Worm (Caenorhabditis elegans) whole organism, L2 larva: ENCODE measurements around the gene C54D10.4.

Experiments used
- C34F6.9 ChIP-seq: fragments of 150-350 bp; optimal IDR thresholded peaks from 2 replicates; lab custom pipeline; 2014; ENCODE audit warnings: missing biosample characterization, missing genetic modification characterization
- F13H6.1 ChIP-seq: sonication (generic microtip); optimal IDR thresholded peaks from 2 replicates; lab custom pipeline; 2016; ENCODE audit warnings: missing genetic modification characterization, missing compliant biosample characterization
- R02D3.7 ChIP-seq: fragments of 150-350 bp; optimal IDR thresholded peaks from 2 replicates; lab custom pipeline; 2014; ENCODE audit warnings: missing biosample characterization, missing genetic modification characterization
- Y55F3AM.14 ChIP-seq: fragments of 200-800 bp; sonication (Bioruptor generic); optimal IDR thresholded peaks from 2 replicates; lab custom pipeline; 2018; ENCODE audit warnings: mild to moderate bottlenecking, missing genetic modification characterization, missing compliant biosample characterization
- ZK546.5 ChIP-seq: sonication (generic microtip); optimal IDR thresholded peaks from 2 replicates; lab custom pipeline; 2017; ENCODE audit warnings: missing biosample characterization, missing genetic modification characterization
- alr-1 ChIP-seq: fragments of 150-350 bp; optimal IDR thresholded peaks from 2 replicates; lab custom pipeline; 2014; ENCODE audit warnings: missing biosample characterization, missing genetic modification characterization
- aly-2 ChIP-seq: fragments of 150-350 bp; optimal IDR thresholded peaks from 2 replicates; lab custom pipeline; 2014; ENCODE audit warnings: missing biosample characterization, missing genetic modification characterization
- ama-1 ChIP-seq: fragments of 150-350 bp; optimal IDR thresholded peaks from 2 replicates; lab custom pipeline; 2018; ENCODE audit warnings: inconsistent platforms
- blmp-1 ChIP-seq: sonication (generic microtip); optimal IDR thresholded peaks from 2 replicates; lab custom pipeline; 2017; ENCODE audit warnings: missing genetic modification characterization, mild to moderate bottlenecking, missing compliant biosample characterization, antibody characterized with exemption, moderate library complexity; ENCODE audit not compliant: insufficient read depth
- ceh-16 ChIP-seq: fragments of 150-350 bp; optimal IDR thresholded peaks from 2 replicates; lab custom pipeline; 2014; ENCODE audit warnings: missing biosample characterization, missing genetic modification characterization
- ceh-82 ChIP-seq: fragments of 150-350 bp; optimal IDR thresholded peaks from 2 replicates; lab custom pipeline; 2014; ENCODE audit warnings: missing biosample characterization, missing genetic modification characterization
- crh-2 ChIP-seq: sonication (generic microtip); optimal IDR thresholded peaks from 2 replicates; lab custom pipeline; 2017; ENCODE audit warnings: missing biosample characterization, missing genetic modification characterization
- egl-27 ChIP-seq: sonication (generic microtip); optimal IDR thresholded peaks from 3 replicates; lab custom pipeline; 2017; ENCODE audit warnings: missing biosample characterization, missing genetic modification reagents, missing genetic modification characterization
- elt-1 ChIP-seq: fragments of 150-350 bp; optimal IDR thresholded peaks from 2 replicates; lab custom pipeline; 2014; ENCODE audit warnings: missing biosample characterization, missing genetic modification characterization
- fos-1 ChIP-seq: fragments of 150-350 bp; optimal IDR thresholded peaks from 2 replicates; lab custom pipeline; 2014; ENCODE audit warnings: missing biosample characterization, missing genetic modification characterization
- gmeb-1 ChIP-seq: fragments of 150-350 bp; optimal IDR thresholded peaks from 2 replicates; lab custom pipeline; 2014; ENCODE audit warnings: missing biosample characterization, missing genetic modification characterization
- lin-11 ChIP-seq: fragments of 150-350 bp; sonication (generic microtip); optimal IDR thresholded peaks from 2 replicates; lab custom pipeline; 2014; ENCODE audit warnings: missing biosample characterization, missing genetic modification characterization, inconsistent platforms, mixed read lengths
- lin-13 ChIP-seq: fragments of 150-350 bp; optimal IDR thresholded peaks from 2 replicates; lab custom pipeline; 2014; ENCODE audit warnings: missing biosample characterization, missing genetic modification reagents, missing genetic modification characterization
- lin-39 ChIP-seq: fragments of 150-350 bp; optimal IDR thresholded peaks from 2 replicates; lab custom pipeline; 2014; ENCODE audit warnings: missing biosample characterization, missing genetic modification reagents, missing genetic modification characterization
- lsy-2 ChIP-seq, 2 experiments: fragments of 150-350 bp in 1 of 2; sonication (generic microtip) in 1 of 2; optimal IDR thresholded peaks; 2 replicates each; lab custom pipeline; 2014 to 2017; ENCODE audit warnings: missing biosample characterization in 2 of 2, missing genetic modification characterization in 2 of 2
- mab-5 ChIP-seq: fragments of 150-350 bp; optimal IDR thresholded peaks from 2 replicates; lab custom pipeline; 2014; ENCODE audit warnings: missing biosample characterization, missing genetic modification characterization
- mdl-1 ChIP-seq, 2 experiments: fragments of 150-350 bp in 1 of 2; sonication (generic microtip) in 1 of 2; optimal IDR thresholded peaks; 2 replicates each; lab custom pipeline; 2017; ENCODE audit warnings: missing biosample characterization in 2 of 2, missing genetic modification characterization in 2 of 2
- nhr-11 ChIP-seq: fragments of 150-350 bp; optimal IDR thresholded peaks from 2 replicates; lab custom pipeline; 2014; ENCODE audit warnings: missing biosample characterization, missing genetic modification characterization
- nhr-12 ChIP-seq: fragments of 150-350 bp; optimal IDR thresholded peaks from 2 replicates; lab custom pipeline; 2014; ENCODE audit warnings: missing biosample characterization, missing genetic modification characterization
- nhr-129 ChIP-seq: fragments of 150-350 bp; optimal IDR thresholded peaks from 2 replicates; lab custom pipeline; 2014; ENCODE audit warnings: missing biosample characterization, missing genetic modification characterization
- nhr-21 ChIP-seq: fragments of 150-350 bp; optimal IDR thresholded peaks from 2 replicates; lab custom pipeline; 2014; ENCODE audit warnings: missing biosample characterization, missing genetic modification characterization
- nhr-23 ChIP-seq: fragments of 150-350 bp; optimal IDR thresholded peaks from 2 replicates; lab custom pipeline; 2014; ENCODE audit warnings: missing biosample characterization, missing genetic modification reagents, missing genetic modification characterization
- nhr-25 ChIP-seq: fragments of 150-350 bp; sonication (generic microtip); optimal IDR thresholded peaks from 3 replicates; lab custom pipeline; 2014; ENCODE audit warnings: missing biosample characterization, missing genetic modification characterization
- nhr-77 ChIP-seq: fragments of 150-350 bp; optimal IDR thresholded peaks from 2 replicates; lab custom pipeline; 2014; ENCODE audit warnings: missing biosample characterization, missing genetic modification characterization
- peb-1 ChIP-seq: fragments of 150-350 bp; optimal IDR thresholded peaks from 2 replicates; lab custom pipeline; 2014; ENCODE audit warnings: missing biosample characterization, missing genetic modification characterization
- sem-4 ChIP-seq: fragments of 150-350 bp; optimal IDR thresholded peaks from 2 replicates; lab custom pipeline; 2014; ENCODE audit warnings: missing biosample characterization, missing genetic modification reagents, missing genetic modification characterization
- skn-1 ChIP-seq: sonication (generic microtip); optimal IDR thresholded peaks from 2 replicates; lab custom pipeline; 2017; ENCODE audit warnings: missing biosample characterization, missing genetic modification characterization
- sma-3 ChIP-seq: sonication (generic microtip); optimal IDR thresholded peaks from 2 replicates; lab custom pipeline; 2016; ENCODE audit warnings: missing genetic modification reagents, missing genetic modification characterization, missing compliant biosample characterization
- sma-9 ChIP-seq, 2 experiments: fragments of 150-350 bp in 1 of 2; sonication (generic microtip) in 1 of 2; optimal IDR thresholded peaks; 2 replicates each; lab custom pipeline; 2014 to 2016; ENCODE audit warnings: missing genetic modification characterization in 2 of 2, mild to moderate bottlenecking in 1 of 2, missing biosample characterization in 1 of 2, missing compliant biosample characterization in 1 of 2, missing genetic modification reagents in 1 of 2, moderate library complexity in 1 of 2
- snpc-4 ChIP-seq: fragments of 150-350 bp; optimal IDR thresholded peaks from 2 replicates; lab custom pipeline; 2014; ENCODE audit warnings: missing biosample characterization, missing genetic modification characterization
- unc-39 ChIP-seq: fragments of 150-350 bp; optimal IDR thresholded peaks from 2 replicates; lab custom pipeline; 2014; ENCODE audit warnings: missing biosample characterization, missing genetic modification characterization
- unc-55 ChIP-seq: fragments of 150-350 bp; sonication (generic microtip); optimal IDR thresholded peaks from 3 replicates; lab custom pipeline; 2014; ENCODE audit warnings: missing biosample characterization, missing genetic modification reagents, missing genetic modification characterization
- unc-62 ChIP-seq: fragments of 150-350 bp; optimal IDR thresholded peaks from 2 replicates; lab custom pipeline; 2014; ENCODE audit warnings: missing biosample characterization, missing genetic modification reagents, missing genetic modification characterization
- zag-1 ChIP-seq: fragments of 150-350 bp; optimal IDR thresholded peaks from 2 replicates; lab custom pipeline; 2014; ENCODE audit warnings: missing biosample characterization, missing genetic modification characterization
- ztf-1 ChIP-seq: fragments of 200-800 bp; sonication (Bioruptor generic); conservative IDR thresholded peaks from 2 replicates; pipeline ENCODE4 v1.3.6; 2022; ENCODE audit warnings: missing genetic modification characterization, missing compliant biosample characterization
- ztf-11 ChIP-seq: sonication (generic microtip); optimal IDR thresholded peaks from 2 replicates; lab custom pipeline; 2017; ENCODE audit warnings: missing biosample characterization, missing genetic modification characterization
- ztf-4 ChIP-seq: fragments of 150-350 bp; optimal IDR thresholded peaks from 2 replicates; lab custom pipeline; 2014; ENCODE audit warnings: missing biosample characterization, missing genetic modification characterization

C54D10.4 gene

DNA sequence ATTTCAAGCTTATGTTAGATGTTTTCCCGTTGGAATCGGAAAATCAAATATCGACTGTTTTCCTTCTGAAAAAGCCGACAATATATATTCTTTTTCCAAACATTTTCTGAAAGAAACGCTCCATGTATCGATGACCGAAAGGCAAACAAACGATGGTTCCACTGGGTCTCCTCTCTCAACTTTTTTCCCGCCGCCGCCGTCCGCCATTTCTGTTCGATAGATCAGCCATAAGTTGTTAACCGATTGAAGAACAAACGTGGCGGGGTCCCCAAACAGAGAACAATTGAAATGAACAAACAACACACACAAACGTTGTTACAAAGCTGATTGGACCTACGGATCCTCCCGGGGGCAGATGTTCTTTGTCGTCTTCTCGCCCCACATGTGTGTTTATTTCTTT is 45.9 kb upstream of the C54D10.4 start:
- TF ChIP-seq lsy-2 (tag; optimal IDR thresholded peaks at IDR 0.05; lab: Kevin White, UChicago) (no peak), nhr-129 (tag; lab: Kevin White, UChicago) (no peak), lin-13 (GFP tag; lab: Kevin White, UChicago) (no peak), blmp-1 (no peak), sma-9 (GFP tag; optimal IDR thresholded peaks at IDR 0.05; lab: Kevin White, UChicago) (peak; percentile 45), sma-9 (tag; optimal IDR thresholded peaks at IDR 0.05; lab: Kevin White, UChicago) (no peak), nhr-12 (no peak), F13H6.1 (peak; percentile 7), peb-1 (tag; lab: Kevin White, UChicago) (no peak), gmeb-1 (no peak), unc-62 (GFP tag; lab: Kevin White, UChicago) (no peak)

DNA sequence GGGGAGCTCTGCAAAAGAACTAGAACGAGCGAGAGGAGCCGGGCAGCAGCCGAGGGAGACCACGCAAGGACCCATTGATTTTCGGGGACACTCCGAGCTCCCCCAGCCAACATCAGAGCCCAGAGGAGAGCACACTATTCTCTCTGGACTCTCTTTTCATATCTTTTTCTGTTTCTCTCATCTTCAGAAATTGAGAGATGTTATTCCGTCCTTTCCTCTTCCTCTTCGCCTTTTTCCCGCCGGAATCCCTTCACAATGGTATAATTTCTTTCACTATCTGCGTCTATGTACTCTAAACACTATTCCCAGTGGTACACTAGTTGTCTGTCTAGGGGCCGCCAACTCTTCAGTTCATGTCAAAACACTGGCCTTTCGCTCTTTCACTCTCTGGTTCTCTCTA is 44.7 kb upstream of the C54D10.4 start:
- TF ChIP-seq lsy-2 (tag; optimal IDR thresholded peaks at IDR 0.05; lab: Kevin White, UChicago) (peak; percentile 55 to 84), lin-13 (GFP tag; lab: Kevin White, UChicago) (peak; percentile 64), unc-39 (no peak), crh-2 (peak; percentile 89), aly-2 (tag; lab: Kevin White, UChicago) (no peak), lin-11 (tag; lab: Kevin White, UChicago) (peak; percentile 63), R02D3.7 (tag; lab: Kevin White, UChicago) (no peak), ZK546.5 (tag; lab: Kevin White, UChicago) (no peak), zag-1 (tag; lab: Kevin White, UChicago) (peak; percentile 93), nhr-129 (tag; lab: Kevin White, UChicago) (peak; percentile 86), F13H6.1 (peak; percentile 96), C34F6.9 (peak; percentile 96), ceh-82 (tag; lab: Kevin White, UChicago) (no peak), nhr-25 (tag; lab: Kevin White, UChicago) (peak; percentile 63), nhr-21 (peak; percentile 66), gmeb-1 (peak; percentile 55), ztf-4 (tag; lab: Kevin White, UChicago) (peak; percentile 59), snpc-4 (tag; lab: Kevin White, UChicago) (peak; percentile 32), ztf-11 (tag; lab: Kevin White, UChicago) (no peak), nhr-12 (no peak), sem-4 (tag; lab: Kevin White, UChicago) (peak; percentile 80), elt-1 (tag; lab: Kevin White, UChicago) (no peak), sma-3 (GFP tag; lab: Kevin White, UChicago) (peak; percentile 53), fos-1 (tag; lab: Kevin White, UChicago) (peak; percentile 20), mdl-1 (tag; optimal IDR thresholded peaks at IDR 0.05; lab: Kevin White, UChicago) (peak in 1 of 2 experiments; percentile 67), nhr-11 (tag; lab: Kevin White, UChicago) (no peak), skn-1 (tag; lab: Kevin White, UChicago) (no peak), egl-27 (tag; lab: Kevin White, UChicago) (peak; percentile 79), Y55F3AM.14 (GFP tag; lab: Kevin White, UChicago) (peak; percentile 73), lin-39 (tag; lab: Kevin White, UChicago) (no peak), sma-9 (GFP tag; optimal IDR thresholded peaks at IDR 0.05; lab: Kevin White, UChicago) (peak; percentile 95), sma-9 (tag; optimal IDR thresholded peaks at IDR 0.05; lab: Kevin White, UChicago) (peak; percentile 23), nhr-77 (tag; lab: Kevin White, UChicago) (no peak), unc-55 (peak; percentile 90), ztf-1 (GFP tag; lab: Robert Waterston, UW) (no peak), peb-1 (tag; lab: Kevin White, UChicago) (no peak), ceh-16 (no peak), mab-5 (tag; lab: Kevin White, UChicago) (peak; percentile 21), ama-1 (no peak), alr-1 (tag; lab: Kevin White, UChicago) (no peak), blmp-1 (peak; percentile 26)

DNA sequence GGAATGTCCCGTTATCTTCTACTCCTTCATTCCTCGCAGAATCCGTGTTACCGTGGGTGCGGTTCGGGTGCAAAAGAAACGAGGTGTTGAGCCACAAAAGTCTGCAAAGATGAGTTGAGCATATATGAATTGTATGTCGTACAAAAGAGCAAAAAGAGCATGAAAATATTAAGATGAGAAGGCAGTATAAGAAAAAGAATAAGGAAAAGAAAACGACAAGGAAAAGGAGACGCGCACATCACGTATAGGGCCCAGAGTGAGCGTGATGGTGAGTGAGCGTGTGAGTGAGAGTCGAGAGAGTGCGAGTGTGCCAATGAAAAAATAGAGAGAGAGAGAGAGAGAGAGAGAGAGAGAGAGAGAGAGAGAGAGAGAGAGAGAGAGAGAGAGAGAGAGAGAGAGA is 42.2 kb upstream of the C54D10.4 start, which contains the start of gene egl-10:
egl-10 (minus strand) TSS at position 101 of the 400 bp plus-strand sequence.
- TF ChIP-seq ztf-11 (tag; lab: Kevin White, UChicago): no peak
- TF ChIP-seq lsy-2 (tag; optimal IDR thresholded peaks at IDR 0.05; lab: Kevin White, UChicago): peak in 1 of 2 experiments; percentile 8
- TF ChIP-seq mdl-1 (tag; optimal IDR thresholded peaks at IDR 0.05; lab: Kevin White, UChicago): no peak
- TF ChIP-seq nhr-21: no peak
- no peak for TF ChIP-seq unc-39
- no peak for TF ChIP-seq aly-2 (tag; lab: Kevin White, UChicago)
- TF ChIP-seq nhr-23 (tag; lab: Kevin White, UChicago): no peak
- no peak for TF ChIP-seq ztf-1 (GFP tag; lab: Robert Waterston, UW)
- peak; percentile 26 for TF ChIP-seq sma-9 (GFP tag; optimal IDR thresholded peaks at IDR 0.05; lab: Kevin White, UChicago)
- TF ChIP-seq sma-9 (tag; optimal IDR thresholded peaks at IDR 0.05; lab: Kevin White, UChicago): no peak
- no peak for TF ChIP-seq unc-55
- TF ChIP-seq nhr-129 (tag; lab: Kevin White, UChicago): peak; percentile 14
- TF ChIP-seq, all 48 proteins: peak for 3
